Fruit fly (Drosophila melanogaster): ENCODE data around the gene CG14042.

CG14042 gene

dm6 chr2L:5043495-5044146 lies 6.1 kb downstream of the CG14042 start (continued):
- peak; percentile 9 for TF ChIP-seq CG1647 (GFP tag; optimal IDR thresholded peaks at IDR 0.05)
- TF ChIP-seq CG10959 (GFP tag; IDR thresholded peaks at IDR 0.05), result no peak
- no peak for TF ChIP-seq D (optimal IDR thresholded peaks at IDR 0.05)
- peak; percentile 46 for TF ChIP-seq D (GFP tag; optimal IDR thresholded peaks at IDR 0.05)
- TF ChIP-seq CG1024 (GFP tag; IDR thresholded peaks at IDR 0.05), result no peak
- TF ChIP-seq mam (GFP tag; optimal IDR thresholded peaks at IDR 0.05), result peak; percentile 50
- no peak for TF ChIP-seq CG13123 (GFP tag; optimal IDR thresholded peaks at IDR 0.05)
- no peak for TF ChIP-seq CG15073 (GFP tag; optimal IDR thresholded peaks at IDR 0.05)
- TF ChIP-seq CG16813 (GFP tag; IDR thresholded peaks at IDR 0.05; ENCODE audit: partially characterized antibody), result no peak
- TF ChIP-seq ems (GFP tag; optimal IDR thresholded peaks at IDR 0.05), result no peak
- TF ChIP-seq Antp (GFP tag; optimal IDR thresholded peaks at IDR 0.05), result peak; percentile 32
- no peak for TF ChIP-seq pan (optimal IDR thresholded peaks at IDR 0.05)
- peak in 1 of 2 experiments; percentile 62 for TF ChIP-seq pan (GFP tag; optimal IDR thresholded peaks at IDR 0.05 in 1 of 2, IDR thresholded peaks at IDR 0.05 in 1 of 2)
- TF ChIP-seq CG4617 (GFP tag; optimal IDR thresholded peaks at IDR 0.05; ENCODE audit: borderline replicate concordance), result no peak
- no peak for TF ChIP-seq CG6654 (GFP tag; optimal IDR thresholded peaks at IDR 0.05)
- peak; percentile 4 for TF ChIP-seq CG15601 (tag; optimal IDR thresholded peaks at IDR 0.05)
- TF ChIP-seq z (GFP tag; IDR thresholded peaks at IDR 0.05), result no peak
- no peak for TF ChIP-seq CG17186 (GFP tag; optimal IDR thresholded peaks at IDR 0.05)
- no peak for TF ChIP-seq CG12299 (tag; optimal IDR thresholded peaks at IDR 0.05)
- peak; percentile 31 for TF ChIP-seq fd96Cb (tag; optimal IDR thresholded peaks at IDR 0.05)
- TF ChIP-seq Mrtf (GFP tag; IDR thresholded peaks at IDR 0.05), result no peak
- no peak for TF ChIP-seq Usf (GFP tag; optimal IDR thresholded peaks at IDR 0.05)
- TF ChIP-seq CG9876 (GFP tag; optimal IDR thresholded peaks at IDR 0.05), result no peak
- TF ChIP-seq CG15479 (GFP tag; optimal IDR thresholded peaks at IDR 0.05), result peak; percentile 64
- no peak for TF ChIP-seq CG3163 (GFP tag; optimal IDR thresholded peaks at IDR 0.05)
- TF ChIP-seq emc (GFP tag; optimal IDR thresholded peaks at IDR 0.05), result no peak
- no peak for TF ChIP-seq twi (tag; optimal IDR thresholded peaks at IDR 0.05)
- TF ChIP-seq CG7745 (tag; optimal IDR thresholded peaks at IDR 0.05), result no peak
- peak; percentile 6 for TF ChIP-seq schlank (tag; optimal IDR thresholded peaks at IDR 0.05)
- peak; percentile 70 for TF ChIP-seq Gug (GFP tag; IDR thresholded peaks at IDR 0.05)
- TF ChIP-seq ewg (GFP tag; optimal IDR thresholded peaks at IDR 0.05), result peak; percentile 37
- no peak for TF ChIP-seq CG12219 (GFP tag; optimal IDR thresholded peaks at IDR 0.05)
- TF ChIP-seq CG11398 (GFP tag; optimal IDR thresholded peaks at IDR 0.05), result no peak
- no peak for TF ChIP-seq CG11696 (GFP tag; IDR thresholded peaks at IDR 0.05)
- TF ChIP-seq CG11723 (GFP tag; optimal IDR thresholded peaks at IDR 0.05), result no peak
- TF ChIP-seq CrebB (tag; optimal IDR thresholded peaks at IDR 0.05), result no peak
- no peak for TF ChIP-seq CG7357 (GFP tag; IDR thresholded peaks at IDR 0.05)
- TF ChIP-seq gsb (GFP tag; IDR thresholded peaks at IDR 0.05), result peak; percentile 50
- TF ChIP-seq CG31365 (tag; optimal IDR thresholded peaks at IDR 0.05), result no peak
- TF ChIP-seq ato (GFP tag; IDR thresholded peaks at IDR 0.05; ENCODE audit: partially characterized antibody), result no peak
- no peak for TF ChIP-seq CG3995 (GFP tag; optimal IDR thresholded peaks at IDR 0.05)
- TF ChIP-seq CG16863 (GFP tag; optimal IDR thresholded peaks at IDR 0.05), result no peak
- no peak for TF ChIP-seq Hand (GFP tag; optimal IDR thresholded peaks at IDR 0.05)
- peak; percentile 63 for TF ChIP-seq Atf6 (GFP tag; IDR thresholded peaks at IDR 0.05)
- TF ChIP-seq Mad (GFP tag; optimal IDR thresholded peaks at IDR 0.05), result peak; percentile 38
- peak; percentile 20; the same call in 1 of the 2 replicates for TF ChIP-seq vvl (GFP tag; IDR thresholded peaks at IDR 0.05)
- peak; percentile 19 for TF ChIP-seq CG12104 (GFP tag; optimal IDR thresholded peaks at IDR 0.05)
- TF ChIP-seq CG2202 (tag; optimal IDR thresholded peaks at IDR 0.05), result no peak
- no peak for TF ChIP-seq eve (GFP tag; optimal IDR thresholded peaks at IDR 0.05)
- no peak for TF ChIP-seq CG4360 (GFP tag; IDR thresholded peaks at IDR 0.05)
- peak; percentile 34 for TF ChIP-seq phol (tag; optimal IDR thresholded peaks at IDR 0.05)
- TF ChIP-seq salm (tag; optimal IDR thresholded peaks at IDR 0.05), result no peak
